Worm (Caenorhabditis elegans) whole organism, dauer: ENCODE data around the gene dcar-1.

ENCODE experiments used
- unc-62 ChIP-seq: sonication (generic microtip); optimal IDR thresholded peaks from 2 replicates; lab custom pipeline; 2017; ENCODE audit warnings: missing biosample characterization, missing genetic modification reagents, missing genetic modification characterization

The dcar-1 gene

DNA sequence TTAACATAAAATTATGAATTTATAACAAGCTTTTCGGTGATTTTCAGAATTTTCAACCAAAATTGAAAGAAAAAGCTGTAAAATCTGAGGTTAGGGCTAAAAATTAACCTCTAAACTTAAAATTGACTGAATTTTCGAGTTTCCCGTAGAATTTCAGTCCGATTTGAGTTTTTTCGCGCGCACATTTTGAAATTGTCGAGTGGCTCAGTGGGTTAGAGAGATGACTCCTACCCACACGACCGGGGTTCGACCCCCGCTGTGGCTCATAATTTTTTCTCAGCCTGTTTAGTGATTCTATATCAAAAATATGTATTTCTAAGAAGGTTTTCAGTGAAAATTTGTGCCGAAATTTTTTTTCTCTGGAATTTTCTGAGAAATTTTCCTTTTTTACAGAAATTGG is 21.7 kb downstream of the dcar-1 start:
- no peak for TF ChIP-seq unc-62 (GFP tag; lab: Kevin White, UChicago)

DNA sequence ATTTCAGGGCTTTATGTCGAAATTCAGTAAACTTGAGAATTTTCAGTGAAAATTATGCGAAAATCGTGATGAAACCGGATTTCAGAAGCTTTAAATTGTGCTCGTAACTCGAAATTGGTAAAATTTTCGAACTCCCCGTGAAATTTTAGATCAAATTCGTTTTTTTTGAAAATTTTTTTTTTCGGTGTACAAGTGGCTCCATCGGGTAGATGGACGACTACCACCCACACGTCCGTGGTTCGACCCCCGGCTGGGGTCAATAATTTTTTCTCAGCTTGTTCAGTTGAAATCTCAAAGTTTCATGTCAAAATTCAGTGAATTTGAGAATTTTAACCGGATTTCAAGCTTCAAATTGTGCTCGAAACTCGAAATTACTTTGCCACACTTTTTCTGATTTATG is 25.7 kb downstream of the dcar-1 start:
- no peak for TF ChIP-seq unc-62 (GFP tag; lab: Kevin White, UChicago)

DNA sequence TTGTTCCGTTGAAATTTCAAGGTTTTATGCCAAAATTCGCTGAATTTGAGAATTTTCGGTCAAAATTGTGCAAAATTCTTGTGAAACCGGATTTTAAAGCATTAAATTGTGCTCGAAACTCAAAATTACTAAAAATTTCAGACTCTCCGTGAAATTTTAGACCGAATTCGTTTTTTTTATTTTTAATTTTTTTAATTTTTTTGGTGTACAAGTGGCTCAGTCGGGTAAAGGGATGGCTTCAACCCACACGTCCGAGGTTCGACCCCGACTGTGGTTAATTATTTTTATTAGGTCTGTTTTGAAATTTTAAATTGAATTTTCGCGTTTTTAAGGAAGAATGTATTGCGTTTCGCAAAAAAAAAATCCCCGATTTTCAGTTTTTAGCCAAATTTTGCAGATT is 28.9 kb downstream of the dcar-1 start:
- no peak for TF ChIP-seq unc-62 (GFP tag; lab: Kevin White, UChicago)

DNA sequence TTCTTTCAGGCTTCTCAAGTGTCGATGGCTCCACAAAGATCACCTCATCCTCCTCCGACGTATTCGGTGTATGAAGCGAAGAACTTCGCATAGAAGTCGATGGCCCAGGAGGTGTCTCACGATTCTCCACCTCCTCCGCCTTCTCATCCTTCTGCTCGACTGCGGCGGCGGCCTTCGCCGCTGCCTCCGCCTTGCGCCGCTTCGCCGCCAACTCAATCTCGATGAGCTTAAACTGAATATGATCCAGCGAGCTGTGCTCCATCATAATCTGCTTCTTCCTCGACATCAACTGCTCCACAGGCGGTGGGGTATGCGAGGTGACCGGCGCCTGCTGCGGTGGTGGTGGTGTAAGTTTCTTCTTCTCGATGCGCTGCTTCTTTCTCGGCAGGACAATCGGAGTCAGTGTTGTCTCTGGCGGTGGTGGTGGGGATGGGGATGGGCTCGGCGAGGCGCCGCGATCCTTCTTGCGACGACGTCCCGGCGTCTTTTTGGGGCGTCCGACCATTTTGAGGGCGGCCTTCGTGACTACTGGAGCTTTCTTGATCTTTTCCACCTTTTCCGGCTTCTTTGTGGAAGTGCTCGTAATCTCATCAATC is 33.9 kb downstream of the dcar-1 start:
- no peak for TF ChIP-seq unc-62 (GFP tag; lab: Kevin White, UChicago)

DNA sequence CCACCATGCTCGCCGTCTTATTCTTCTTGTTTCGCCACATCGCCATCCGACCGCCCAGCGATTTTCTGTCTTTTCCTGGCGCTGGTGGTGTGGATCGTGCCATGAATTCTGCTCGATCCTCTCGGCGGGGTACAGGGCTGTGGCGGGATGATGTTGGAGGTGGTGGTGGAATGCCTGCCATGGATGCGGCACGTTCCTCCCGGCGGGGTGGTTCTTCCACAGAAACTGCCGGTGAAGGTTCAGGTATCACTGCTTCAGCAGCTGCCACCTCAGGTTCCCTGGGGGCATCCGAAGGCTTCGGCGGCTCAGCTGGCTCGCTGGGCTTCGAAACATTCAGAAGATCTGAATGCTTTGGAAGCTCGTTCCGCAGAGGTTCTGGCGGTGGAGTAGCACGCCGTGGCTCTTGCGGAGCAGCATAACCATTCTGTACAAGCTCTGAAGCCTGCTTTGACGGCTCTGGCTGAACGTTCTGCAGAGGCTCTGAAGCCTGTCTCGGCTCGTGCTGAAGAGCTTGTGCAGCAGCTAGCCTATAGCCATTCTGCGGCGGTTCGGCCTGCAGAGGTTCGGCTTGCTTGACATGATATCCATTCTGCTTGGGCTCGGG is 34.8 kb downstream of the dcar-1 start:
- no peak for TF ChIP-seq unc-62 (GFP tag; lab: Kevin White, UChicago)

DNA sequence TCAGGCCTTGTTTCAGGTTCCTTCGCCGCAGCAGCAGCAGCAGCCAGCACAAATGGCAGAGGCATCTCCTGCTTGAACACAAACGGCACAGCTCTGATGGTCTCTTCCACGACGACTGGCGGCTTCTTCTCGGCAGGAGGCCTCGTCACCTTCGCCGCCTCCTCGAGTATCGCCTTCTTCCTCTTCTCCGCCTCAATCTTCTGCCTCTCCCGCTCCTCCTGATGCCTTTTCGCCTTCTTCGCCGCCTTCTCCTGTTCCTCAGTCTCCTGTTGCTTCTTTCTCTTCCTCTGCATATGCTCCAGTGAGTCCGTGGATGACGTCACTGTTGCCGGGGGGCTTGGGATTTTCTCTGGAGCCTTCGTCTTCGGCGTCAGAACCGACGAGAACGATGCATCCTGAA is 35.3 kb downstream of the dcar-1 start:
- no peak for TF ChIP-seq unc-62 (GFP tag; lab: Kevin White, UChicago)

DNA sequence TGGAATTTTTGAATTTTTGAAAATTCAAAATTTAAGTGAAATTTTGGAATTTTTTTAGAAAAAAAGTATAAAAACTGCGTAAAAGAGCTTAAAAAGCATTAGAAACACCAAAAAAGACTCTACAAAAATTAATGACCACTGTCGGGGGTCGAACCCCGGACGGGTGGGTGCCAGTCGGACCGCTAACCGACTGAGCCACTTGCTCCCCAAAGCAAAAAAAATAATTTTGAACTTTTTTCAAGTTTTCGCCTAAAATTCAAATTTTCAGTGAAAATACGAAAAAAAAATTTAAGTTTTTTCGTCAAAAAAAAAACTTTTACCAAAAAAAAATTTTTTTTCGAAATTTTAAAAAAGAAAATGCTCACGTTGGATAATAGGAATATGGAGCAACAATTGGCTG is 37.1 kb downstream of the dcar-1 start:
- TF ChIP-seq unc-62 (GFP tag; lab: Kevin White, UChicago) = no peak

DNA sequence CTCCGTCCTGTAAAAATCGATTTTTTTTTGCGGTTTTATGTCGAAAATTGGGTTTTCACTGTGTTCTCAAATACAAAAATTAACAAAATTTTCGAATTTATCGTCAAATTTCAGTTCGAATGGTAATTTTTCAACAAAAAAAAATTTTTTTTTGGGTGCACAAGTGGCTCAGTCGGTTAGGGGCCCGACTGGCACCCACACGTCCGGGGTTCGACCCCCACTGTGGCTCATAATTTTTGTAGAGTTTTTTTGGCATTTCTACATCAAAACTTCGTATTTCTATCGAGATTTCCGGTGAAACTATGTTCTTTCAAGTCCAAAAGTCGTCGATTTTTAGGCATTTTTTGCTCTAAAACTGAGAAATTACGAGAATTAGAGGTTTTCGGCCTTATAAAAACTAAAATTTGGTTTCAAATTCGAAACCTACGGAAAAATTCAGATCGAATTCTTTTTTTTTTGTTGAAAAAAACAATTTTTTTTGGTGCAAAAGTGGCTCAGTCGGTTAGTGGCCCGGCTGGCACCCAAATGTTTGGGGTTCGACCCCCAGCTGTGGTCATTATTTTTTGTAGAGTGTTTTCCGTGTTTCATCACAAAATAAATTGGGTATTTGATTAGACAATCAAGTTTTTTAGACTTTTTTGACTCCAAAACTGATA is 38.0 kb downstream of the dcar-1 start:
- no peak for TF ChIP-seq unc-62 (GFP tag; lab: Kevin White, UChicago)

DNA sequence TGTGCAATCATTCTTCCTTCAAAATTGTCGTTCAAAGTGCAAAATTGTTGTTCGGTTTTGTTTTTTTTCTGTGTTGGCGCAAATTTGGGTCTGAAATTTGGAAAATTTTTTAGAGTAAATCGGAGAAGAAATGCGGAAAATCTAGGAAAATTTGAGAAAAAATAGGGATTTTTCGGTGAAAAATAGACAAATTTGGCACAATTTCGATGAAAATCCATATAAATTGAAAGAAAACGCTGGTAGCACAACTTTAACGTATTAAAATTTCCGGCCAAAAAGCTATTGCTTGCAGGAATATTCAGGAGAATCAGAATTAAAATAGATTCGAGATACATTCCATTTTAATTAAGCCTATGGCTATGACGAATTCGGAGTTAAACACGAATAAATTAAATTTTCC is 39.0 kb downstream of the dcar-1 start, which contains the start of gene dpy-21:
Gene dpy-21, minus strand, starts transcription at position 101 of the 400 bp plus-strand sequence.
- no peak for TF ChIP-seq unc-62 (GFP tag; lab: Kevin White, UChicago)

DNA sequence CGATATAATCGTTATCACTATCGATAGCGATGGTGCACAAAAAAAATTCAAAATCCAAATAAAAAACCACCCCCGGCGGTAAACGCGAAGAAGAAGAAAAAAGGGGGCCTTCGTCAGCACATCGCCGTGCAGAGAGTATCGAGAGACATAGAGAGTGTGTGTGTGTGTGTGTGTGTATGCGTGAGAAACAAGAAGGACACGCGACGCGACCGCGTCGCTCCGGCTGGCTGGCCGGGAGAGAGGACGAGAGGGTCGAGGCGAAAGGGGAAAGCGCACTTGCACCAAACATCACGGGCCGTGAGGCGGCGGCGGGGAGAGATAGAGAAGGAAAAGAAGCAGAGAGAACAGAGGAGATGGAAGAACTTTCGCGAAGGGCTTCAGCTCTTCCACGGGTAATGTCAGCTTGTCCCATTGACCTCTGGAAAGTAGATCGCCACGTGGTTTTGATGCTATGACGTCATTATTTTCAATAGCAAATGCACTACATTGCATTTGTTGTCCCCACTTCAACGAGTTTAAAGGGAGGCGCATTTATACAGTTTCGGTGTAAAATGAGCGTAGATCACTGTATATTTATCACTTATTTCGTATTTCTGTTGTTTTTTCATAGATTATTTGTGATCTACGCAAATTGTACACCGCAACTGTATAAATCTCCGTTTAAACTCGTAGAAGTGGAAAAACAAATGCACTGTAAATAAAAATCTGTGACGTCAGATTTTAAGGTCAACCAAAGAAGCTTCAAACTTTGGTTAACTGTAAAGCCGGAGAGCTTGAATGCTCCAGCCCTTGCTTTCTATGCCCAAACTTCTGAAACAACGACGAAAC is 41.3 kb downstream of the dcar-1 start, which contains the start of gene Y59A8B.24:
Gene Y59A8B.24, plus strand, starts transcription at position 778 of the 828 bp plus-strand sequence.
- TF ChIP-seq unc-62 (GFP tag; lab: Kevin White, UChicago) = no peak

DNA sequence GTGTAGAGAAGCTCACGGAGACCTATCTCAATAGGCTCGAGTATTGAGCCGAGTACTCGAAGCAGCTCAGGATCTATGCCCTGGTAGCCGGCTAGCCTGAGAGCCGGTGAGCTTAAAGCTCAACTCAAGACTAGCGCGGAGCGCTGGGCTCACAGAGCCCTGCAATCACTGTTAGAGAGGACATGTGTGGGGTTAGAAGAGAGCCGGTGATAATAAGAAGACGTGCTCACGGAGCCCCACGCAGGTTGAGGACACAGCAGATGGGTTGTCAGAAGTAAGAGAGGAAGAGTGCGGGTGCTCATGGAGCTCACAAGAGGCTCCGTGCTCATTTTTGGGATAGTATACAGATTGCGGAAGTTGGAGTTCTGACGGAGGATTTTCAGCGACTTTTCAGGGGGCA is 42.2 kb downstream of the dcar-1 start:
- no peak for TF ChIP-seq unc-62 (GFP tag; lab: Kevin White, UChicago)

DNA sequence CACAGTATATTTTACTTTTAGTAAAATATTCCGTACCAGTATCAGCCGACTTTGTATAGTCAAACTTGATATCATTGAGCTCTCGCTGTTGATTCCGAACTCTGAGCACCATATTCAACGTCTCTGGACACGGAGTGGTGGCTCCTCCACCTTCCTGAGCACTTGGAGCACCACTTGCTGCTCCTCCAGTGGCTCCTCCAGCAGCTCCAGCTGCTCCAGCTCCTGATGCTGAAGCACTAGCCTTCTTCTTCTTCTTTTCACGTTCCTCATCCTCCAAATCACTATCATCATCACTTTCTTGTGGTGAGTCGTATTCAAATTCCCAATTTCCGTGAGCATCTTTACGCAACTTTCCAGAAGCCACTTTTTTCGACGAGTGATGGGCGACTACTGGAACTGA is 46.0 kb downstream of the dcar-1 start:
- no peak for TF ChIP-seq unc-62 (GFP tag; lab: Kevin White, UChicago)

DNA sequence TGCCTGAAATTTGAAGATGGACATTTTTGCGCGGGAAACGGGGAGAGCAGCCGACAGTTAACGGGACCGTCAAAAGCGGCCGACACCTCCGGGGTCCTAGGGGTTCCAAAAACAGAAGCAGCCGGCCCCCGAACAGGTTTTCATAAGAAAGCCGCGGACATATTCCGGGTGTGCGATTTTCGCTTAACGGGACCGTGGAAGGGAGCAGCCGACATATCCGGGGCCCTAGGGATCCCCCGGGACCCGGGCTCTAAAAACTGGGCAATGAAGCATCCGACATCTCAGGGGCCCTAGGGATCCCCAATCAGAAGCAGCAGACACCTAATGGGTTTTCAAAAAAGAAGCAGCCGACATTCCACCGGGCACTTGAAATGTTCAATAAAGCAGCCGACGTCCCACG is 52.4 kb downstream of the dcar-1 start:
- no peak for TF ChIP-seq unc-62 (GFP tag; lab: Kevin White, UChicago)

DNA sequence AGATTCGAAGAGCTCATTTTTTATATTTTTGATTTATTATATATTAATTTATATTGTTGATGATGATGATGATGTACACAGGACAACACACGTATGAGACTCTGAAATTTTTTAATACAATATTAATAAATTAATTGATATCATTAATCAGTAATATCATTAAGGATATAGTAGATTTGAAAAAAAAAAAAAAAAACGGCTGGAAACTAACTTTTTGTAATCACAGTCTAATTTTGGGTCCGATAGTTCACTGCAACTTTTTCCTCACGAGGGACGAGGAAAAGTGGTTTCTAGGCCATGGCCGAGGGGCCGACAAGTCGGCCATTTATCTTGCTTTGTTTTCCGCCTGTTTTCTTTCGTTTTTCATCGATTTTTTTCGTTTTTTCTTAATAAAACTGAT is 56.6 kb downstream of the dcar-1 start, which contains the start of gene gck-3:
Gene gck-3, minus strand, starts transcription at position 101 of the 400 bp plus-strand sequence.
- TF ChIP-seq unc-62 (GFP tag; lab: Kevin White, UChicago) = no peak
